Fruit fly (Drosophila melanogaster) whole organism, embryonic: ENCODE data around the gene TrpA1.

ENCODE experiments used
- CG1024 ChIP-seq: fragments of 200-800 bp; sonication (Bioruptor generic); IDR thresholded peaks from 2 replicates; pipeline ENCODE4 v1.3.6; 2022; ENCODE audit warnings: missing biosample characterization, missing genetic modification characterization
- CkIIα-i1 ChIP-seq: fragments of 200-800 bp; sonication (Bioruptor generic); IDR thresholded peaks from 2 replicates; pipeline ENCODE4 v1.3.6; 2022; ENCODE audit warnings: missing biosample characterization, missing genetic modification characterization
- Deaf1 ChIP-seq: fragments of 200-800 bp; optimal IDR thresholded peaks from 3 replicates; lab custom pipeline; 2019; ENCODE audit warnings: missing biosample characterization, mild to moderate bottlenecking, missing genetic modification characterization, moderate library complexity
- croc ChIP-seq: fragments of 200-800 bp; sonication (Bioruptor generic); conservative IDR thresholded peaks from 3 replicates; pipeline ENCODE4 v1.3.6; 2022; ENCODE audit warnings: missing biosample characterization, missing genetic modification characterization
- gro ChIP-seq: fragments of 200-800 bp; sonication (Bioruptor generic); optimal IDR thresholded peaks from 2 replicates; lab custom pipeline; 2016; ENCODE audit warnings: missing biosample characterization, missing genetic modification characterization

dm6 chr3L:8856875-8857274, 48.1 kb downstream of the TrpA1 start:
- TF ChIP-seq gro (GFP tag; lab: Kevin White, UChicago) (no peak), croc (GFP tag; lab: Robert Waterston, UW) (no peak), Deaf1 (no peak), CG1024 (GFP tag; lab: Robert Waterston, UW) (no peak), CkIIα-i1 (no peak)
